Worm (Caenorhabditis elegans): ENCODE data around the gene vav-1.

ce11 chrX:9242123-9242522 is 10.2 kb upstream of the vav-1 start, which contains the start of gene lgc-4:
- TF ChIP-seq lin-15B (tag; optimal IDR thresholded peaks at IDR 0.05) (no peak), pha-4 (GFP tag; IDR thresholded peaks at IDR 0.05) (no peak), pha-4 (tag; optimal IDR thresholded peaks at IDR 0.05) (no peak), pqm-1 (tag; optimal IDR thresholded peaks at IDR 0.05) (no peak), madf-5 (GFP tag; IDR thresholded peaks at IDR 0.05) (no peak)
